Worm (Caenorhabditis elegans) whole organism, early embryonic: Measurements from ENCODE around the gene C17H12.3.

Experiments
- F13C5.2 ChIP-seq: sonication (generic microtip); optimal IDR thresholded peaks from 2 replicates; lab custom pipeline; 2017; ENCODE audit warnings: mild to moderate bottlenecking, missing genetic modification characterization, inconsistent platforms, missing compliant biosample characterization
- aly-1 ChIP-seq: sonication (generic microtip); optimal IDR thresholded peaks from 2 replicates; lab custom pipeline; 2016; ENCODE audit warnings: missing genetic modification characterization, missing compliant biosample characterization
- ama-1 ChIP-seq: fragments of 150-350 bp; optimal IDR thresholded peaks from 2 replicates; lab custom pipeline; 2014
- hmbx-1 ChIP-seq: sonication (generic microtip); optimal IDR thresholded peaks from 2 replicates; lab custom pipeline; 2016; ENCODE audit warnings: mild to moderate bottlenecking, missing genetic modification characterization, missing compliant biosample characterization
- pes-1 ChIP-seq: fragments of 200-800 bp; sonication (Bioruptor generic); IDR thresholded peaks from 2 replicates; pipeline ENCODE4 v1.3.6; 2022; ENCODE audit warnings: missing genetic modification reagents, missing genetic modification characterization, missing compliant biosample characterization
- tbx-37 ChIP-seq: fragments of 200-800 bp; sonication (Bioruptor generic); conservative IDR thresholded peaks from 2 replicates; pipeline ENCODE4 v1.3.6; 2022; ENCODE audit warnings: missing genetic modification reagents, missing genetic modification characterization, missing compliant biosample characterization
- tra-4 ChIP-seq: sonication (generic microtip); optimal IDR thresholded peaks from 2 replicates; lab custom pipeline; 2017; ENCODE audit warnings: missing genetic modification characterization, missing compliant biosample characterization

- no peak for TF ChIP-seq ama-1
- no peak for TF ChIP-seq tbx-37 (GFP tag; lab: Robert Waterston, UW)
- TF ChIP-seq pes-1, result no peak
- no peak for TF ChIP-seq tra-4 (tag; lab: Kevin White, UChicago)
- TF ChIP-seq hmbx-1 (tag; lab: Kevin White, UChicago), result no peak
- TF ChIP-seq aly-1 (tag; lab: Kevin White, UChicago), result no peak
- no peak for TF ChIP-seq F13C5.2
Observed at ce11 chrIV:6817554-6817953, 22.1 kb upstream of the C17H12.3 start, which contains the start of gene C17H12.5.
